Fruit fly (Drosophila melanogaster) whole organism, embryonic: ENCODE results near the gene CG4733.
A peak's percentile ranks its signal among the peaks of the same experiment; 100 is the strongest.

Source experiments
- Abd-B ChIP-seq: fragments of 200-800 bp; sonication (Bioruptor generic); optimal IDR thresholded peaks from 2 replicates; lab custom pipeline; 2018; ENCODE audit warnings: missing biosample characterization, mild to moderate bottlenecking, missing genetic modification characterization, moderate library complexity
- Antp ChIP-seq: fragments of 200-800 bp; sonication (Bioruptor generic); optimal IDR thresholded peaks from 3 replicates; lab custom pipeline; 2016; ENCODE audit warnings: missing biosample characterization, missing genetic modification characterization
- CG10543 ChIP-seq: fragments of 200-800 bp; sonication (Bioruptor generic); optimal IDR thresholded peaks from 3 replicates; lab custom pipeline; 2017; ENCODE audit warnings: missing biosample characterization, mild to moderate bottlenecking, missing genetic modification characterization, moderate library complexity
- CG10565 ChIP-seq: fragments of 200-800 bp; sonication (Bioruptor generic); optimal IDR thresholded peaks from 3 replicates; lab custom pipeline; 2016; ENCODE audit warnings: missing biosample characterization, mild to moderate bottlenecking, missing genetic modification characterization
- CG11695 ChIP-seq: fragments of 200-800 bp; sonication (Bioruptor generic); IDR thresholded peaks from 3 replicates; pipeline ENCODE4 v1.3.6; 2022; ENCODE audit warnings: missing biosample characterization, missing genetic modification characterization
- CG11696 ChIP-seq: fragments of 200-800 bp; sonication (Bioruptor generic); IDR thresholded peaks from 2 replicates; pipeline ENCODE4 v1.3.6; 2022; ENCODE audit warnings: missing biosample characterization, missing genetic modification characterization
- CG12659 ChIP-seq: fragments of 200-800 bp; sonication (Bioruptor generic); optimal IDR thresholded peaks from 3 replicates; lab custom pipeline; 2017; ENCODE audit warnings: mild to moderate bottlenecking, missing biosample characterization, missing genetic modification reagents, missing genetic modification characterization
- CG14860 ChIP-seq: fragments of 200-800 bp; sonication (Bioruptor generic); IDR thresholded peaks from 3 replicates; pipeline ENCODE4 v1.3.6; 2022; ENCODE audit warnings: missing biosample characterization, missing genetic modification characterization; ENCODE audit not compliant: partially characterized antibody
- CG15073 ChIP-seq: fragments of 200-800 bp; sonication (Bioruptor generic); optimal IDR thresholded peaks from 2 replicates; lab custom pipeline; 2016; ENCODE audit warnings: missing biosample characterization, missing genetic modification characterization
- CG15514 ChIP-seq: fragments of 200-800 bp; sonication (Bioruptor generic); optimal IDR thresholded peaks from 3 replicates; lab custom pipeline; 2017; ENCODE audit warnings: missing biosample characterization, missing genetic modification characterization, mild to moderate bottlenecking, moderate library complexity, missing genetic modification reagents
- CG16813 ChIP-seq: fragments of 200-800 bp; sonication (Bioruptor generic); IDR thresholded peaks from 3 replicates; pipeline ENCODE4 v1.3.6; 2022; ENCODE audit warnings: missing biosample characterization, missing genetic modification characterization; ENCODE audit not compliant: partially characterized antibody
- CG17186 ChIP-seq: fragments of 200-800 bp; sonication (Bioruptor generic); optimal IDR thresholded peaks from 3 replicates; lab custom pipeline; 2017; ENCODE audit warnings: missing biosample characterization, missing genetic modification reagents, missing genetic modification characterization
- CG18599 ChIP-seq: fragments of 200-800 bp; sonication (Bioruptor generic); optimal IDR thresholded peaks from 3 replicates; lab custom pipeline; 2017; ENCODE audit warnings: missing biosample characterization, missing genetic modification characterization, mild to moderate bottlenecking, moderate library complexity, missing genetic modification reagents
- CG18764 ChIP-seq: fragments of 200-800 bp; sonication (Bioruptor generic); optimal IDR thresholded peaks from 3 replicates; lab custom pipeline; 2016; ENCODE audit warnings: missing biosample characterization, missing genetic modification characterization
- CG32767 ChIP-seq: fragments of 200-800 bp; sonication (Bioruptor generic); IDR thresholded peaks from 2 replicates; pipeline ENCODE4 v1.3.6; 2022; ENCODE audit warnings: missing biosample characterization, missing genetic modification characterization
- CG3995 ChIP-seq: fragments of 200-800 bp; sonication (Bioruptor generic); optimal IDR thresholded peaks from 3 replicates; lab custom pipeline; 2016; ENCODE audit warnings: missing biosample characterization, missing genetic modification characterization
- CG5180 ChIP-seq: fragments of 200-800 bp; sonication (Bioruptor generic); optimal IDR thresholded peaks from 3 replicates; lab custom pipeline; 2017; ENCODE audit warnings: missing biosample characterization, missing genetic modification characterization, mild to moderate bottlenecking, moderate library complexity, missing genetic modification reagents
- CG5245 ChIP-seq: fragments of 200-800 bp; sonication (Bioruptor generic); optimal IDR thresholded peaks from 3 replicates; lab custom pipeline; 2016; ENCODE audit warnings: missing biosample characterization, missing genetic modification characterization
- CG6272 ChIP-seq: fragments of 200-800 bp; sonication (Bioruptor generic); IDR thresholded peaks from 2 replicates; pipeline ENCODE4 v1.3.6; 2022; ENCODE audit warnings: missing biosample characterization, missing genetic modification characterization
- CG7987 ChIP-seq: fragments of 200-800 bp; sonication (Bioruptor generic); optimal IDR thresholded peaks from 2 replicates; lab custom pipeline; 2018; ENCODE audit warnings: missing biosample characterization, mild to moderate bottlenecking, missing genetic modification characterization, moderate library complexity
- CG9797 ChIP-seq: fragments of 200-800 bp; sonication (Bioruptor generic); optimal IDR thresholded peaks from 3 replicates; lab custom pipeline; 2018; ENCODE audit warnings: missing biosample characterization, mild to moderate bottlenecking, missing genetic modification characterization
- CG9817 ChIP-seq: fragments of 200-800 bp; sonication (Bioruptor generic); optimal IDR thresholded peaks from 2 replicates; lab custom pipeline; 2018; ENCODE audit warnings: missing biosample characterization, mild to moderate bottlenecking, missing genetic modification characterization, moderate library complexity
- Chrac-16 ChIP-seq: fragments of 200-800 bp; sonication (Bioruptor generic); optimal IDR thresholded peaks from 3 replicates; lab custom pipeline; 2016; ENCODE audit warnings: missing biosample characterization, missing genetic modification characterization
- Mes4 ChIP-seq: fragments of 200-800 bp; sonication (Bioruptor generic); optimal IDR thresholded peaks from 2 replicates; lab custom pipeline; 2016; ENCODE audit warnings: missing biosample characterization, missing genetic modification characterization
- NC2α ChIP-seq: fragments of 200-800 bp; sonication (Bioruptor generic); optimal IDR thresholded peaks from 2 replicates; lab custom pipeline; 2016; ENCODE audit warnings: missing biosample characterization, missing genetic modification characterization
- Neu2 ChIP-seq: fragments of 200-800 bp; sonication (Bioruptor generic); optimal IDR thresholded peaks from 3 replicates; lab custom pipeline; 2016; ENCODE audit warnings: missing biosample characterization, missing genetic modification characterization, borderline replicate concordance
- Nf-YC ChIP-seq: fragments of 200-800 bp; optimal IDR thresholded peaks from 3 replicates; lab custom pipeline; 2019; ENCODE audit warnings: missing biosample characterization, mild to moderate bottlenecking, missing genetic modification characterization, moderate library complexity
- Ptx1 ChIP-seq: fragments of 200-800 bp; sonication (Bioruptor generic); IDR thresholded peaks from 2 replicates; pipeline ENCODE4 v1.3.6; 2022; ENCODE audit warnings: missing biosample characterization, missing genetic modification characterization
- Rfx ChIP-seq: fragments of 200-800 bp; sonication (Bioruptor generic); IDR thresholded peaks from 2 replicates; pipeline ENCODE4 v1.3.6; 2022; ENCODE audit warnings: missing biosample characterization, missing genetic modification characterization
- Sry-β ChIP-seq: fragments of 200-800 bp; sonication (Bioruptor generic); optimal IDR thresholded peaks from 2 replicates; lab custom pipeline; 2018; ENCODE audit warnings: missing biosample characterization, mild to moderate bottlenecking, missing genetic modification characterization, moderate library complexity
- Sry-δ ChIP-seq: fragments of 200-800 bp; sonication (Bioruptor generic); optimal IDR thresholded peaks from 2 replicates; lab custom pipeline; 2016; ENCODE audit warnings: missing biosample characterization, missing genetic modification characterization
- ap ChIP-seq: fragments of 200-800 bp; sonication (Bioruptor generic); IDR thresholded peaks from 2 replicates; pipeline ENCODE4 v1.3.6; 2022; ENCODE audit warnings: missing biosample characterization, missing genetic modification characterization
- ara ChIP-seq: fragments of 200-800 bp; sonication (Bioruptor generic); IDR thresholded peaks from 2 replicates; pipeline ENCODE4 v1.3.6; 2022; ENCODE audit warnings: missing biosample characterization, missing genetic modification characterization
- az2 ChIP-seq: fragments of 200-800 bp; sonication (Bioruptor generic); optimal IDR thresholded peaks from 3 replicates; lab custom pipeline; 2016; ENCODE audit warnings: missing biosample characterization, missing genetic modification characterization
- cad ChIP-seq: fragments of >200 bp; optimal IDR thresholded peaks from 2 replicates; lab custom pipeline; 2017; ENCODE audit warnings: missing biosample characterization, missing genetic modification characterization
- chn ChIP-seq: fragments of 200-800 bp; sonication (Bioruptor generic); optimal IDR thresholded peaks from 2 replicates; lab custom pipeline; 2016; ENCODE audit warnings: missing biosample characterization, missing genetic modification characterization
- dysf ChIP-seq: fragments of 200-800 bp; sonication (Bioruptor generic); IDR thresholded peaks from 3 replicates; pipeline ENCODE4 v1.3.6; 2022; ENCODE audit warnings: missing biosample characterization, missing genetic modification characterization
- emc ChIP-seq: fragments of 200-800 bp; sonication (Bioruptor generic); optimal IDR thresholded peaks from 2 replicates; lab custom pipeline; 2016; ENCODE audit warnings: missing biosample characterization, missing genetic modification characterization
- gsb ChIP-seq: fragments of 200-800 bp; sonication (Bioruptor generic); IDR thresholded peaks from 2 replicates; pipeline ENCODE4 v1.3.6; 2022; ENCODE audit warnings: missing biosample characterization, missing genetic modification characterization
- her ChIP-seq: fragments of 200-800 bp; sonication (Bioruptor generic); optimal IDR thresholded peaks from 2 replicates; lab custom pipeline; 2016; ENCODE audit warnings: missing biosample characterization, missing genetic modification characterization
- hth ChIP-seq: fragments of >200 bp; optimal IDR thresholded peaks from 2 replicates; lab custom pipeline; 2017; ENCODE audit warnings: inconsistent platforms
- inv ChIP-seq: fragments of 200-800 bp; sonication (Bioruptor generic); IDR thresholded peaks from 2 replicates; pipeline ENCODE4 v1.3.6; 2022; ENCODE audit warnings: missing biosample characterization, missing genetic modification characterization; ENCODE audit not compliant: partially characterized antibody
- lmd ChIP-seq: fragments of 200-800 bp; sonication (Bioruptor generic); IDR thresholded peaks from 2 replicates; pipeline ENCODE4 v1.3.6; 2022; ENCODE audit warnings: missing biosample characterization, missing genetic modification characterization
- nau ChIP-seq: fragments of 200-800 bp; sonication (Bioruptor generic); optimal IDR thresholded peaks from 3 replicates; lab custom pipeline; 2017; ENCODE audit warnings: missing biosample characterization, mild to moderate bottlenecking, missing genetic modification characterization, missing genetic modification reagents
- repo ChIP-seq: fragments of 200-800 bp; sonication (Bioruptor generic); optimal IDR thresholded peaks from 2 replicates; lab custom pipeline; 2016; ENCODE audit warnings: missing biosample characterization, missing genetic modification characterization
- row ChIP-seq: fragments of 200-800 bp; sonication (Bioruptor generic); IDR thresholded peaks from 3 replicates; pipeline ENCODE4 v1.3.6; 2022; ENCODE audit warnings: missing biosample characterization, missing genetic modification characterization
- scrt ChIP-seq: fragments of 200-800 bp; sonication (Bioruptor generic); optimal IDR thresholded peaks from 2 replicates; lab custom pipeline; 2018; ENCODE audit warnings: missing biosample characterization, mild to moderate bottlenecking, missing genetic modification characterization, moderate library complexity
- seq ChIP-seq: fragments of 200-800 bp; sonication (Bioruptor generic); IDR thresholded peaks from 2 replicates; pipeline ENCODE4 v1.3.6; 2022; ENCODE audit warnings: missing biosample characterization, missing genetic modification characterization
- shn ChIP-seq: fragments of 200-800 bp; sonication (Bioruptor generic); optimal IDR thresholded peaks from 3 replicates; lab custom pipeline; 2016; ENCODE audit warnings: missing biosample characterization, missing genetic modification characterization
- tx ChIP-seq: fragments of 200-800 bp; sonication (Bioruptor generic); optimal IDR thresholded peaks from 2 replicates; lab custom pipeline; 2016; ENCODE audit warnings: missing biosample characterization, missing genetic modification characterization

The CG4733 gene

dm6 chr3R:19905932-19906439 lies 15.5 kb downstream of the CG4733 start (continued):
- TF ChIP-seq NC2α (GFP tag; lab: Kevin White, UChicago) (peak; percentile 28), Sry-δ (GFP tag; lab: Kevin White, UChicago) (peak; percentile 30), cad (GFP tag; lab: Kevin White, UChicago) (no peak), CG6272 (peak; percentile 87), az2 (peak; percentile 79), Nf-YC (tag; lab: Kevin White, UChicago) (peak; percentile 64), CG17186 (GFP tag; lab: Kevin White, UChicago) (peak; percentile 49), Ptx1 (GFP tag; lab: Robert Waterston, UW) (peak; percentile 90), CG11696 (GFP tag; lab: Robert Waterston, UW) (peak; percentile 52; the same call in 1 of the 2 replicates), CG5180 (GFP tag; lab: Kevin White, UChicago) (peak; percentile 49), Sry-β (GFP tag; lab: Kevin White, UChicago) (no peak), her (GFP tag; lab: Kevin White, UChicago) (peak; percentile 68), ara (GFP tag; lab: Robert Waterston, UW) (peak; percentile 72), emc (GFP tag; lab: Kevin White, UChicago) (peak; percentile 4), Chrac-16 (peak; percentile 75), CG32767 (GFP tag; lab: Robert Waterston, UW) (peak; percentile 62; the same call in 1 of the 2 replicates), lmd (GFP tag; lab: Robert Waterston, UW) (peak; percentile 89), ap (GFP tag; lab: Robert Waterston, UW) (peak; percentile 58), CG11695 (GFP tag; lab: Robert Waterston, UW) (peak; percentile 87; the same call in 2 of the 3 replicates), CG5245 (GFP tag; lab: Kevin White, UChicago) (peak; percentile 55), Antp (GFP tag; lab: Kevin White, UChicago) (peak; percentile 79), nau (GFP tag; lab: Kevin White, UChicago) (peak; percentile 70), gsb (GFP tag; lab: Robert Waterston, UW) (peak; percentile 70), shn (GFP tag; lab: Kevin White, UChicago) (peak; percentile 76), CG7987 (GFP tag; lab: Kevin White, UChicago) (peak; percentile 35), CG15514 (GFP tag; lab: Kevin White, UChicago) (peak; percentile 74), CG15073 (GFP tag; lab: Kevin White, UChicago) (no peak), hth (lab: Kevin White, UChicago) (no peak), row (peak; percentile 94), CG16813 (0 out of 3 replicates have a peak, but pooled peaks have one; percentile 4), Rfx (peak; percentile 92), inv (GFP tag; lab: Robert Waterston, UW) (no peak), dysf (GFP tag; lab: Robert Waterston, UW) (peak; percentile 91), repo (GFP tag; lab: Kevin White, UChicago) (no peak), CG3995 (GFP tag; lab: Kevin White, UChicago) (peak; percentile 44), CG10543 (GFP tag; lab: Kevin White, UChicago) (peak; percentile 77), Neu2 (GFP tag; lab: Kevin White, UChicago) (no peak), CG9797 (GFP tag; lab: Kevin White, UChicago) (no peak), CG10565 (GFP tag; lab: Kevin White, UChicago) (no peak), Mes4 (GFP tag; lab: Kevin White, UChicago) (peak; percentile 59), Abd-B (GFP tag; lab: Kevin White, UChicago) (peak; percentile 78), seq (GFP tag; lab: Robert Waterston, UW) (peak; percentile 83), chn (GFP tag; lab: Kevin White, UChicago) (peak; percentile 67), CG18764 (GFP tag; lab: Kevin White, UChicago) (peak; percentile 28), CG14860 (no peak), CG18599 (GFP tag; lab: Kevin White, UChicago) (peak; percentile 92), CG12659 (GFP tag; lab: Kevin White, UChicago) (peak; percentile 80), scrt (GFP tag; lab: Kevin White, UChicago) (peak; percentile 56), tx (GFP tag; lab: Kevin White, UChicago) (peak; percentile 71), CG9817 (tag; lab: Kevin White, UChicago) (peak; percentile 66)
